Worm (Caenorhabditis elegans) whole organism, midembryonic: Measurements from ENCODE around the gene msrp-6.

Experiments used
- flt-1 ChIP-seq: fragments of 200-800 bp; sonication (Bioruptor generic); IDR thresholded peaks from 2 replicates; pipeline ENCODE4 v1.3.6; 2022; ENCODE audit warnings: missing genetic modification characterization, missing compliant biosample characterization
- tab-1 ChIP-seq: fragments of 200-800 bp; sonication (Bioruptor generic); IDR thresholded peaks from 2 replicates; pipeline ENCODE4 v1.3.6; 2022; ENCODE audit warnings: missing genetic modification characterization, missing compliant biosample characterization

DNA sequence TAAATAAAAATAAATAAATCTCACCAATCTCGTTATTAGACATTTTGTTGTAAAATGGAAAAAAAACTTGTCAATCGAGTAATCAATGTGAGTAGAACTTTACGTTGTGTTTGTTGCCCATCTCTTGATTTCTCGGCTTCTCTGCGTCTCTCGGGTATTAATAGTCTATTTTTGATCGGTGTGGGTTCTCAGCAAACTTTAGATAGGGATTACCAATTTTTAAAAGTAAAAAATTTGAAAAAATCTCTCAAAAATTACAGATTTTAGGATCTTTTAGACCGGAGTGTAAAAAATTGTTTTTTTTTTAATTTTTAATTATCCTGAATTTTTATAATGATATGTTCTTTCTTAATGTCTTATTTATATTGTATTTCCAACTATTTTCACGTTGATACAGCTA is 18.1 kb downstream of the msrp-6 start, which contains the start of gene F22E5.21:
- TF ChIP-seq tab-1 (GFP tag; lab: Robert Waterston, UW) (no peak), flt-1 (no peak)
